Fruit fly (Drosophila melanogaster) whole organism, pupa: ENCODE measurements around the gene CG33060.

Experiments
- CG10348 ChIP-seq: fragments of 200-800 bp; sonication (Bioruptor generic); IDR thresholded peaks from 2 replicates; pipeline ENCODE4 v1.3.6; 2022; ENCODE audit warnings: missing biosample characterization, missing genetic modification characterization
- CG12605 ChIP-seq: fragments of 200-800 bp; sonication (Bioruptor generic); IDR thresholded peaks from 2 replicates; pipeline ENCODE4 v1.3.6; 2022; ENCODE audit warnings: missing biosample characterization, missing genetic modification characterization
- CG13204 ChIP-seq: fragments of 200-800 bp; sonication (Bioruptor generic); optimal IDR thresholded peaks from 2 replicates; lab custom pipeline; 2018; ENCODE audit warnings: missing biosample characterization, mild to moderate bottlenecking, missing genetic modification characterization, moderate library complexity
- CG14655 ChIP-seq: fragments of 200-800 bp; sonication (Bioruptor generic); optimal IDR thresholded peaks from 3 replicates; lab custom pipeline; 2017; ENCODE audit warnings: mild to moderate bottlenecking, missing biosample characterization, missing genetic modification reagents, missing genetic modification characterization
- CG15710 ChIP-seq: fragments of 200-800 bp; sonication (Bioruptor generic); optimal IDR thresholded peaks from 2 replicates; lab custom pipeline; 2018; ENCODE audit warnings: missing biosample characterization, mild to moderate bottlenecking, missing genetic modification characterization, moderate library complexity
- CG17806 ChIP-seq: fragments of 200-800 bp; sonication (Bioruptor generic); optimal IDR thresholded peaks from 2 replicates; lab custom pipeline; 2018; ENCODE audit warnings: missing biosample characterization, mild to moderate bottlenecking, missing genetic modification characterization, moderate library complexity
- CG32121 ChIP-seq: fragments of 200-800 bp; sonication (Bioruptor generic); IDR thresholded peaks from 2 replicates; pipeline ENCODE4 v1.3.6; 2022; ENCODE audit warnings: missing biosample characterization, missing genetic modification characterization
- CG34367 ChIP-seq: fragments of 200-800 bp; sonication (Bioruptor generic); optimal IDR thresholded peaks from 2 replicates; lab custom pipeline; 2018; ENCODE audit warnings: missing biosample characterization, mild to moderate bottlenecking, missing genetic modification characterization
- CG4496 ChIP-seq: fragments of 200-800 bp; sonication (Bioruptor generic); IDR thresholded peaks from 3 replicates; pipeline ENCODE4 v1.3.6; 2022; ENCODE audit warnings: missing biosample characterization, missing genetic modification characterization
- CG8159 ChIP-seq: fragments of 200-800 bp; sonication (Bioruptor generic); optimal IDR thresholded peaks from 3 replicates; lab custom pipeline; 2018; ENCODE audit warnings: missing biosample characterization, mild to moderate bottlenecking, missing genetic modification characterization, moderate library complexity
- CG8301 ChIP-seq: fragments of 200-800 bp; sonication (Bioruptor generic); optimal IDR thresholded peaks from 2 replicates; lab custom pipeline; 2018; ENCODE audit warnings: missing biosample characterization, mild to moderate bottlenecking, missing genetic modification characterization
- CG9948 ChIP-seq: fragments of 200-800 bp; sonication (Bioruptor generic); optimal IDR thresholded peaks from 2 replicates; lab custom pipeline; 2018; ENCODE audit warnings: missing biosample characterization, mild to moderate bottlenecking, missing genetic modification characterization, moderate library complexity
- D1 ChIP-seq: fragments of 200-800 bp; sonication (Bioruptor generic); optimal IDR thresholded peaks from 2 replicates; lab custom pipeline; 2018; ENCODE audit warnings: missing biosample characterization, mild to moderate bottlenecking, missing genetic modification characterization, moderate library complexity
- EcR ChIP-seq: fragments of 200-800 bp; sonication (Bioruptor generic); optimal IDR thresholded peaks from 3 replicates; lab custom pipeline; 2019; ENCODE audit warnings: missing biosample characterization, missing genetic modification characterization, mild to moderate bottlenecking, moderate library complexity, missing genetic modification reagents
- Ets98B ChIP-seq: fragments of 200-800 bp; sonication (Bioruptor generic); IDR thresholded peaks from 2 replicates; pipeline ENCODE4 v1.3.6; 2022; ENCODE audit warnings: missing biosample characterization, missing genetic modification characterization
- Pif1A ChIP-seq: fragments of 200-800 bp; sonication (Bioruptor generic); optimal IDR thresholded peaks from 3 replicates; lab custom pipeline; 2016; ENCODE audit warnings: missing biosample characterization, missing genetic modification characterization
- Pif1B ChIP-seq: fragments of 200-800 bp; sonication (Bioruptor generic); optimal IDR thresholded peaks from 3 replicates; lab custom pipeline; 2016; ENCODE audit warnings: missing biosample characterization, missing genetic modification characterization
- Snoo ChIP-seq: fragments of 200-800 bp; sonication (Bioruptor generic); optimal IDR thresholded peaks from 3 replicates; lab custom pipeline; 2017; ENCODE audit warnings: missing biosample characterization, mild to moderate bottlenecking, missing genetic modification characterization, inconsistent platforms
- fd96Ca ChIP-seq: fragments of 200-800 bp; sonication (Bioruptor generic); IDR thresholded peaks from 3 replicates; pipeline ENCODE4 v1.3.6; 2022; ENCODE audit warnings: missing biosample characterization, missing genetic modification characterization
- gl ChIP-seq: fragments of 200-800 bp; sonication (Bioruptor generic); optimal IDR thresholded peaks from 2 replicates; lab custom pipeline; 2018; ENCODE audit warnings: missing biosample characterization, mild to moderate bottlenecking, missing genetic modification characterization
- rn ChIP-seq: fragments of 200-800 bp; sonication (Bioruptor generic); IDR thresholded peaks from 2 replicates; pipeline ENCODE4 v1.3.6; 2022; ENCODE audit warnings: missing biosample characterization, missing genetic modification characterization

The CG33060 gene

dm6 chr3L:16362119-16362653 is 31.3 kb downstream of the CG33060 start, which contains the start of gene Cpr72Ea:
Cpr72Ea (plus strand) TSS chr3L:16362603.
- TF ChIP-seq CG4496 (GFP tag; lab: Robert Waterston, UW) (no peak), fd96Ca (no peak), CG8301 (tag; lab: Kevin White, UChicago) (no peak), CG34367 (tag; lab: Kevin White, UChicago) (peak; percentile 17), rn (no peak), CG9948 (tag; lab: Kevin White, UChicago) (peak; percentile 73), EcR (GFP tag; lab: Kevin White, UChicago) (no peak), CG10348 (GFP tag; lab: Robert Waterston, UW) (no peak), Snoo (no peak), Pif1B (GFP tag; lab: Kevin White, UChicago) (no peak), Ets98B (GFP tag; lab: Robert Waterston, UW) (no peak), CG32121 (GFP tag; lab: Robert Waterston, UW) (no peak), CG8159 (peak; percentile 72), CG17806 (peak; percentile 6), CG12605 (GFP tag; lab: Robert Waterston, UW) (no peak), D1 (tag; lab: Kevin White, UChicago) (peak; percentile 49), CG14655 (GFP tag; lab: Kevin White, UChicago) (peak; percentile 39), Pif1A (GFP tag; lab: Kevin White, UChicago) (no peak), CG15710 (tag; lab: Kevin White, UChicago) (peak; percentile 55)

dm6 chr3L:16364182-16364581 is 33.3 kb downstream of the CG33060 start:
- TF ChIP-seq Snoo (peak; percentile 81), Pif1B (GFP tag; lab: Kevin White, UChicago) (peak; percentile 86), EcR (GFP tag; lab: Kevin White, UChicago) (peak; percentile 96), Ets98B (GFP tag; lab: Robert Waterston, UW) (no peak), CG12605 (GFP tag; lab: Robert Waterston, UW) (peak; percentile 44; the same call in 1 of the 2 replicates), CG34367 (tag; lab: Kevin White, UChicago) (peak; percentile 85), CG9948 (tag; lab: Kevin White, UChicago) (peak; percentile 87), CG13204 (GFP tag; lab: Kevin White, UChicago) (no peak), fd96Ca (no peak), CG10348 (GFP tag; lab: Robert Waterston, UW) (no peak), CG4496 (GFP tag; lab: Robert Waterston, UW) (0 out of 3 replicates have a peak, but pooled peaks have one; percentile 21), CG17806 (peak; percentile 90), gl (peak; percentile 76), CG14655 (GFP tag; lab: Kevin White, UChicago) (peak; percentile 85), D1 (tag; lab: Kevin White, UChicago) (peak; percentile 85), Pif1A (GFP tag; lab: Kevin White, UChicago) (peak; percentile 81), CG15710 (tag; lab: Kevin White, UChicago) (peak; percentile 90), CG8301 (tag; lab: Kevin White, UChicago) (peak; percentile 75), rn (no peak), CG8159 (peak; percentile 92), CG32121 (GFP tag; lab: Robert Waterston, UW) (0 out of 2 replicates have a peak, but pooled peaks have one; percentile 24)

- TF ChIP-seq fd96Ca (no peak), CG15710 (tag; lab: Kevin White, UChicago) (no peak), Ets98B (GFP tag; lab: Robert Waterston, UW) (no peak), CG14655 (GFP tag; lab: Kevin White, UChicago) (no peak), Pif1B (GFP tag; lab: Kevin White, UChicago) (no peak), CG8159 (no peak), CG32121 (GFP tag; lab: Robert Waterston, UW) (no peak), Pif1A (GFP tag; lab: Kevin White, UChicago) (no peak), CG9948 (tag; lab: Kevin White, UChicago) (no peak), D1 (tag; lab: Kevin White, UChicago) (no peak), CG12605 (GFP tag; lab: Robert Waterston, UW) (no peak), CG8301 (tag; lab: Kevin White, UChicago) (no peak), CG4496 (GFP tag; lab: Robert Waterston, UW) (no peak), EcR (GFP tag; lab: Kevin White, UChicago) (no peak), gl (no peak), CG34367 (tag; lab: Kevin White, UChicago) (no peak)
Measured at dm6 chr3L:16364599-16364998, 33.8 kb downstream of the CG33060 start, which contains the start of gene Cpr72Eb. Cpr72Eb (plus strand) TSS chr3L:16364899.

- no peak for TF ChIP-seq CG32121 (GFP tag; lab: Robert Waterston, UW)
- no peak for TF ChIP-seq Pif1A (GFP tag; lab: Kevin White, UChicago)
- no peak for TF ChIP-seq CG15710 (tag; lab: Kevin White, UChicago)
- no peak for TF ChIP-seq CG12605 (GFP tag; lab: Robert Waterston, UW)
- TF ChIP-seq CG8159 = no peak
- TF ChIP-seq CG4496 (GFP tag; lab: Robert Waterston, UW) = no peak
- TF ChIP-seq CG13204 (GFP tag; lab: Kevin White, UChicago) = no peak
- no peak for TF ChIP-seq CG8301 (tag; lab: Kevin White, UChicago)
- no peak for TF ChIP-seq CG9948 (tag; lab: Kevin White, UChicago)
- TF ChIP-seq EcR (GFP tag; lab: Kevin White, UChicago) = no peak
- TF ChIP-seq CG17806 = no peak
- no peak for TF ChIP-seq CG14655 (GFP tag; lab: Kevin White, UChicago)
- no peak for TF ChIP-seq Snoo
- TF ChIP-seq CG10348 (GFP tag; lab: Robert Waterston, UW) = no peak
- no peak for TF ChIP-seq Pif1B (GFP tag; lab: Kevin White, UChicago)
- no peak for TF ChIP-seq CG34367 (tag; lab: Kevin White, UChicago)
- no peak for TF ChIP-seq gl
Measured at dm6 chr3L:16367240-16367639, 36.4 kb downstream of the CG33060 start, which contains the start of gene Cpr72Ec. Cpr72Ec (minus strand) TSS chr3L:16367340.

dm6 chr3L:16368199-16368598 is 37.4 kb downstream of the CG33060 start, which contains the start of gene CG4842:
CG4842 (plus strand) TSS chr3L:16368389.
- TF ChIP-seq CG17806 (no peak), EcR (GFP tag; lab: Kevin White, UChicago) (peak; percentile 7)
- TF ChIP-seq, all 21 proteins: peak for 1
